Worm (Caenorhabditis elegans): ENCODE results near the gene tbc-1.
A peak's percentile ranks its signal among the peaks of the same experiment; 100 is the strongest.

Gene tbc-1

DNA sequence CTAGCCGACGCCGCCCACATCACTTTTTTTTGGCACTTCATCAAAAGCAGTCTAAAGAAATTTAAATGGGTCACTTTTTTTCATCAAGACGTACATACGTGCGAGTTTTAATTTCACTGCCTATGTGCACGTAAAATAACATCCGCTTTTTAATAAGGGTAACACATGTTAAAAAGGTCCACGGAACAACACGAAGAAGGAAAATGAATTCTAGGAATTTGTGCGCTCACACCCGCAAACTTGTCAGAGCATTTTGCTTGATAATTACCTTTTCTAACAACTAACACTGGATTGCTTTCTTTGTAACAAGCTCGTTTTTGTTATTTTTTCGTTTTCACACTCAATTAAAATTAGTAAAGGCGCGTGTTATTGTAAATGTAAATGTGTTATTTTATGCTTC, 38.1 kb downstream of the tbc-1 start:
- no peak for TF ChIP-seq lin-39 (tag; optimal IDR thresholded peaks at IDR 0.05)
- TF ChIP-seq ceh-20 (GFP tag; IDR thresholded peaks at IDR 0.05), result no peak
- TF ChIP-seq unc-62 (GFP tag; optimal IDR thresholded peaks at IDR 0.05 in 1 of 2), result peak in 1 of 2 experiments; percentile 8
- TF ChIP-seq unc-62 (tag; optimal IDR thresholded peaks at IDR 0.05), result no peak
- TF ChIP-seq daf-16 (GFP tag; optimal IDR thresholded peaks at IDR 0.05), result no peak
- TF ChIP-seq daf-16 (tag; optimal IDR thresholded peaks at IDR 0.05), result no peak
- TF ChIP-seq D1046.2 (GFP tag; IDR thresholded peaks at IDR 0.05), result no peak
- no peak for TF ChIP-seq T20F7.1 (GFP tag; optimal IDR thresholded peaks at IDR 0.05)
- TF ChIP-seq dmd-9 (GFP tag; IDR thresholded peaks at IDR 0.05), result no peak

DNA sequence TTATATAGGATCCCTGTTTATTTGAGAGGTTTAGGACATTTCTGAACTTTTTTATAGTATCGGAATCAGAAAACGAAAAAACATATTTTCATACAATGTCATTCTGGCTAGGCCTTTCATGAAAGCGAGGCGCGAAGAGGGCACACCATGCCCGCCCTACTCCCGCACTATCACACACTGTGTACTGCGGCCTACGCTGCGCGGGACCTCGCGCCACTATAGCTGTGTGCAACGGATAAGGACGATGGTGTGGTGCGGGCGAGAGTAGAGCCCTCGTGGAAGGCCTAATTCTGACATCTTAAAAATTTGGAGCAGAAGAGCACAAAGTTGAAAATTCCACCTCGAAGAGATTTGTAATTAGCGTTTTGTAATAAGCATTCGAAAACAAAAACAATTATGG, 40.4 kb downstream of the tbc-1 start:
- TF ChIP-seq zip-11 (GFP tag; IDR thresholded peaks at IDR 0.05), result no peak
- peak in 1 of 2 experiments; percentile 9 for TF ChIP-seq unc-62 (GFP tag; optimal IDR thresholded peaks at IDR 0.05 in 1 of 2)
- TF ChIP-seq unc-62 (tag; optimal IDR thresholded peaks at IDR 0.05), result no peak
- TF ChIP-seq saeg-2 (GFP tag; IDR thresholded peaks at IDR 0.05), result no peak
- peak; percentile 20; the same call in 1 of the 2 replicates for TF ChIP-seq egl-43 (GFP tag; IDR thresholded peaks at IDR 0.05)

ce11 chrX:15011526-15012274, 41.1 kb downstream of the tbc-1 start:
- no peak for TF ChIP-seq hmg-1.1 (GFP tag; IDR thresholded peaks at IDR 0.05)
- TF ChIP-seq aha-1 (tag), result peak; percentile 38
- TF ChIP-seq attf-4 (tag; optimal IDR thresholded peaks at IDR 0.05), result no peak
- peak in 1 of 2 experiments; percentile 94 for TF ChIP-seq unc-62 (GFP tag; optimal IDR thresholded peaks at IDR 0.05 in 1 of 2)
- no peak for TF ChIP-seq unc-62 (tag; optimal IDR thresholded peaks at IDR 0.05)
- peak; percentile 65 for TF ChIP-seq ces-1 (GFP tag; optimal IDR thresholded peaks at IDR 0.05)
- TF ChIP-seq fkh-10 (GFP tag; optimal IDR thresholded peaks at IDR 0.05), result peak; percentile 49

DNA sequence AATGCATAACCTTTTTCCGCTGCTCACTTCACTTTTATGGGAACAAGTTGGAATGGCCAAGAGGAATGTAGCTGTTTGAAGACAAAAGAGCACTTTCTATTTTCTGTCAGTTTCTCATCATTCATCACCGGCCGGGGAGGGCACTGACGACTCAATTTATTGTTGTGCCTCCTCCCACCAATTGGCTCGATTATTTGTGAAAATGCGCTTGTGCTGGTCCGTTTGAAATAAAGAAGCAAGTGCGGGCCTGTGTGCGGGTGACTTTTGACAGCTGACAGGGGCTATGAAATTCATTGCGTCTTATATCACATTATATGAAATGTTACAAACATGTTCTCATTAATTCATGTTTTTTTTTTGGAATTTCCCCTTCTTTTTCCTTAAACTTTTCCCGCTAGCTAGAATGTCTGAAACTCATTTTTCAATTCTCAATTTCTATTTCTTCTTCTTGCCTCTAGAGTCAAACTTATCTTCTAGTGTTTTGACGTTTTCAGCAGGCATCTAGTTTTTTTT, 43.4 kb downstream of the tbc-1 start:
- TF ChIP-seq dmd-8 (GFP tag; IDR thresholded peaks at IDR 0.05) (no peak), daf-16 (GFP tag; optimal IDR thresholded peaks at IDR 0.05) (peak in 1 of 2 experiments; percentile 21), daf-16 (tag; optimal IDR thresholded peaks at IDR 0.05) (no peak), zag-1 (tag; optimal IDR thresholded peaks at IDR 0.05) (no peak), lin-38 (GFP tag; IDR thresholded peaks at IDR 0.05) (no peak), unc-62 (GFP tag; optimal IDR thresholded peaks at IDR 0.05 in 1 of 2) (peak in 1 of 2 experiments; percentile 94), unc-62 (tag; optimal IDR thresholded peaks at IDR 0.05) (no peak), T26A8.4 (GFP tag; IDR thresholded peaks at IDR 0.05) (no peak), hlh-11 (tag; optimal IDR thresholded peaks at IDR 0.05) (peak; percentile 29)

DNA sequence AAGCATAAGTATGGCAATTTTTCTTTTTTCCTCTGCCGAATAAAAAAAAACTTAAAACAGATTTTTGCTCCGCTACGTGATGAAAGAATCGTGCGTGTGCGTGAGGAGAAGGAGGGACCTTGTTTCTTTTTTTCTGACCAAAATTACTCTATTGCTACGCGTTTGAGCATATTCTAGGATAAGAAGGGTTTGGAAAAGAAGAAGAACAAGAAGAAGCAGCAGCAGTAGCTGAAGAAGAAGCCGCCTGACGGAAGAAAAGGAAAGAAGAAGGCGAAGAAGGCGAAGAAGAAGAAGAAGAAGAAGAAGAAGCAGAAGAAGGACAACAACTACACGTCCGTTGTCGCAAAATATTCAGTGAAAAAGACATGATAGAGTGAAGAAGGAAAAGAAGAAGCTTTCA, 45.6 kb downstream of the tbc-1 start:
- no peak for TF ChIP-seq lin-1 (GFP tag; IDR thresholded peaks at IDR 0.05)
- TF ChIP-seq set-16 (GFP tag; IDR thresholded peaks at IDR 0.05), result peak; percentile 36; the same call in 1 of the 2 replicates
- peak; percentile 74 for TF ChIP-seq fkh-10 (GFP tag; optimal IDR thresholded peaks at IDR 0.05)
- no peak for TF ChIP-seq dpl-1 (GFP tag; optimal IDR thresholded peaks at IDR 0.05)
- TF ChIP-seq ces-1 (GFP tag; optimal IDR thresholded peaks at IDR 0.05), result no peak
- TF ChIP-seq madf-5 (GFP tag; IDR thresholded peaks at IDR 0.05), result no peak
